Fruit fly (Drosophila melanogaster) whole organism, embryonic: ENCODE measurements around the gene CG43886.

Experiments
- Asciz ChIP-seq: fragments of 200-800 bp; sonication (Bioruptor generic); optimal IDR thresholded peaks from 2 replicates; lab custom pipeline; 2017; ENCODE audit warnings: missing biosample characterization, mild to moderate bottlenecking, missing genetic modification characterization, missing genetic modification reagents
- CG1024 ChIP-seq: fragments of 200-800 bp; sonication (Bioruptor generic); IDR thresholded peaks from 2 replicates; pipeline ENCODE4 v1.3.6; 2022; ENCODE audit warnings: missing biosample characterization, missing genetic modification characterization
- CG10267 ChIP-seq: fragments of 200-800 bp; sonication (Bioruptor generic); optimal IDR thresholded peaks from 2 replicates; lab custom pipeline; 2018; ENCODE audit warnings: missing biosample characterization, mild to moderate bottlenecking, missing genetic modification characterization, moderate library complexity
- CG10959 ChIP-seq: fragments of 200-800 bp; sonication (Bioruptor generic); IDR thresholded peaks from 2 replicates; pipeline ENCODE4 v1.3.6; 2022; ENCODE audit warnings: missing biosample characterization, missing genetic modification characterization
- CG13894 ChIP-seq: fragments of 200-800 bp; sonication (Bioruptor generic); optimal IDR thresholded peaks from 3 replicates; lab custom pipeline; 2018; ENCODE audit warnings: missing biosample characterization, mild to moderate bottlenecking, missing genetic modification characterization, moderate library complexity
- CG1603 ChIP-seq: fragments of 200-800 bp; sonication (Bioruptor generic); optimal IDR thresholded peaks from 2 replicates; lab custom pipeline; 2019; ENCODE audit warnings: missing biosample characterization, mild to moderate bottlenecking, missing genetic modification characterization, moderate library complexity
- CG17361 ChIP-seq: fragments of 200-800 bp; sonication (Bioruptor generic); IDR thresholded peaks from 3 replicates; pipeline ENCODE4 v1.3.6; 2022; ENCODE audit warnings: missing biosample characterization, missing genetic modification characterization
- CG18476 ChIP-seq: fragments of 200-800 bp; sonication (Bioruptor generic); optimal IDR thresholded peaks from 2 replicates; lab custom pipeline; 2016; ENCODE audit warnings: missing biosample characterization, mild to moderate bottlenecking, missing genetic modification characterization
- CG18619 ChIP-seq: fragments of 200-800 bp; sonication (Bioruptor generic); optimal IDR thresholded peaks from 3 replicates; lab custom pipeline; 2017; ENCODE audit warnings: missing biosample characterization, mild to moderate bottlenecking, missing genetic modification characterization
- CG33557 ChIP-seq: fragments of 200-800 bp; sonication (Bioruptor generic); optimal IDR thresholded peaks from 2 replicates; lab custom pipeline; 2019; ENCODE audit warnings: missing biosample characterization, mild to moderate bottlenecking, missing genetic modification characterization, moderate library complexity
- CG34376 ChIP-seq: fragments of 200-800 bp; sonication (Bioruptor generic); optimal IDR thresholded peaks from 2 replicates; lab custom pipeline; 2018; ENCODE audit warnings: missing biosample characterization, mild to moderate bottlenecking, missing genetic modification characterization
- CG34422 ChIP-seq: fragments of 200-800 bp; sonication (Bioruptor generic); IDR thresholded peaks from 3 replicates; pipeline ENCODE4 v1.3.6; 2022; ENCODE audit warnings: missing biosample characterization, missing genetic modification characterization
- CG3726 ChIP-seq: fragments of 200-800 bp; sonication (Bioruptor generic); IDR thresholded peaks from 3 replicates; pipeline ENCODE4, ENCODE4 v1.3.6; 2022; ENCODE audit warnings: missing biosample characterization, missing genetic modification characterization
- CG4328 ChIP-seq: fragments of 200-800 bp; sonication (Bioruptor generic); optimal IDR thresholded peaks from 3 replicates; lab custom pipeline; 2017; ENCODE audit warnings: missing biosample characterization, missing genetic modification reagents, missing genetic modification characterization
- CG6654 ChIP-seq: fragments of 200-800 bp; sonication (Bioruptor generic); optimal IDR thresholded peaks from 2 replicates; lab custom pipeline; 2017; ENCODE audit warnings: missing biosample characterization, mild to moderate bottlenecking, missing genetic modification characterization
- CG7556 ChIP-seq: fragments of 200-800 bp; sonication (Bioruptor generic); optimal IDR thresholded peaks from 2 replicates; lab custom pipeline; 2017; ENCODE audit warnings: missing biosample characterization, mild to moderate bottlenecking, missing genetic modification characterization
- CG8359 ChIP-seq: fragments of 200-800 bp; sonication (Bioruptor generic); optimal IDR thresholded peaks from 2 replicates; lab custom pipeline; 2017; ENCODE audit warnings: missing biosample characterization, mild to moderate bottlenecking, missing genetic modification characterization, borderline replicate concordance
- CG8765 ChIP-seq: fragments of 200-800 bp; sonication (Bioruptor generic); IDR thresholded peaks from 2 replicates; pipeline ENCODE4 v1.3.6; 2022; ENCODE audit warnings: missing biosample characterization, missing genetic modification characterization
- CG9437 ChIP-seq: fragments of 200-800 bp; sonication (Bioruptor generic); optimal IDR thresholded peaks from 2 replicates; lab custom pipeline; 2018; ENCODE audit warnings: missing biosample characterization, mild to moderate bottlenecking, missing genetic modification characterization
- CoRest ChIP-seq: fragments of 200-800 bp; sonication (Bioruptor generic); optimal IDR thresholded peaks from 3 replicates; lab custom pipeline; 2018; ENCODE audit warnings: missing biosample characterization, mild to moderate bottlenecking, missing genetic modification characterization, moderate library complexity
- Dbx ChIP-seq: fragments of 200-800 bp; sonication (Bioruptor generic); IDR thresholded peaks from 3 replicates; pipeline ENCODE4 v1.3.6; 2022; ENCODE audit warnings: missing biosample characterization, missing genetic modification characterization
- Doc2 ChIP-seq: fragments of 200-800 bp; sonication (Bioruptor generic); IDR thresholded peaks from 2 replicates; pipeline ENCODE4 v1.3.6; 2022; ENCODE audit warnings: missing biosample characterization, missing genetic modification characterization
- ERR ChIP-seq: fragments of 200-800 bp; sonication (Bioruptor generic); optimal IDR thresholded peaks from 2 replicates; lab custom pipeline; 2016; ENCODE audit warnings: missing biosample characterization, missing genetic modification characterization
- Hmx ChIP-seq: fragments of 200-800 bp; sonication (Bioruptor generic); optimal IDR thresholded peaks from 2 replicates; lab custom pipeline; 2016; ENCODE audit warnings: missing biosample characterization, missing genetic modification characterization
- NK7.1 ChIP-seq: fragments of 200-800 bp; sonication (Bioruptor generic); optimal IDR thresholded peaks from 3 replicates; lab custom pipeline; 2016; ENCODE audit warnings: missing biosample characterization, missing genetic modification characterization
- Trl ChIP-seq, 3 experiments: fragments of >200 bp in 2 of 3; fragments of 200-800 bp in 1 of 3; sonication (Bioruptor generic) in 1 of 3; optimal IDR thresholded peaks; 2 replicates in 1 of 3; 3 replicates in 2 of 3; lab custom pipeline; 2016 to 2017; ENCODE audit warnings: missing biosample characterization in 1 of 3, missing genetic modification characterization in 1 of 3
- ash1 ChIP-seq: fragments of 200-800 bp; sonication (Bioruptor generic); optimal IDR thresholded peaks from 2 replicates; lab custom pipeline; 2018; ENCODE audit warnings: missing biosample characterization, mild to moderate bottlenecking, missing genetic modification characterization
- btn ChIP-seq: fragments of 200-800 bp; sonication (Bioruptor generic); optimal IDR thresholded peaks from 2 replicates; lab custom pipeline; 2016; ENCODE audit warnings: missing biosample characterization, missing genetic modification characterization
- cas ChIP-seq: fragments of 200-800 bp; sonication (Bioruptor generic); IDR thresholded peaks from 2 replicates; pipeline ENCODE4 v1.3.6; 2022; ENCODE audit warnings: missing biosample characterization, missing genetic modification characterization
- crol ChIP-seq: fragments of 200-800 bp; sonication (Bioruptor generic); IDR thresholded peaks from 2 replicates; pipeline ENCODE4 v1.3.6; 2022; ENCODE audit warnings: missing biosample characterization, missing genetic modification characterization
- eve ChIP-seq, 2 experiments: fragments of >200 bp; optimal IDR thresholded peaks; 2 replicates each; lab custom pipeline; 2017; ENCODE audit warnings: missing biosample characterization in 2 of 2, missing genetic modification characterization in 2 of 2
- exex ChIP-seq: fragments of 200-800 bp; sonication (Bioruptor generic); optimal IDR thresholded peaks from 4 replicates; lab custom pipeline; 2018; ENCODE audit warnings: missing biosample characterization, mild to moderate bottlenecking, missing genetic modification characterization, moderate library complexity
- ftz-f1 ChIP-seq: fragments of 200-800 bp; sonication (Bioruptor generic); optimal IDR thresholded peaks from 2 replicates; lab custom pipeline; 2016; ENCODE audit warnings: missing biosample characterization, missing genetic modification characterization
- gfzf ChIP-seq: fragments of 200-800 bp; sonication (Bioruptor generic); optimal IDR thresholded peaks from 2 replicates; lab custom pipeline; 2016; ENCODE audit warnings: missing biosample characterization, mild to moderate bottlenecking, missing genetic modification characterization, moderate library complexity
- gro ChIP-seq: fragments of 200-800 bp; sonication (Bioruptor generic); optimal IDR thresholded peaks from 2 replicates; lab custom pipeline; 2016; ENCODE audit warnings: missing biosample characterization, missing genetic modification characterization
- gt ChIP-seq: fragments of 200-800 bp; sonication (Bioruptor generic); IDR thresholded peaks from 2 replicates; pipeline ENCODE4 v1.3.6; 2022; ENCODE audit warnings: missing biosample characterization, missing genetic modification characterization
- insv ChIP-seq, 2 experiments: fragments of 200-800 bp; sonication (Bioruptor generic); optimal IDR thresholded peaks; 3 replicates each; lab custom pipeline; 2016 to 2018; ENCODE audit warnings: missing biosample characterization in 2 of 2, missing genetic modification characterization in 2 of 2
- lmd ChIP-seq: fragments of 200-800 bp; sonication (Bioruptor generic); IDR thresholded peaks from 2 replicates; pipeline ENCODE4 v1.3.6; 2022; ENCODE audit warnings: missing biosample characterization, missing genetic modification characterization
- nau ChIP-seq: fragments of 200-800 bp; sonication (Bioruptor generic); optimal IDR thresholded peaks from 3 replicates; lab custom pipeline; 2017; ENCODE audit warnings: missing biosample characterization, mild to moderate bottlenecking, missing genetic modification characterization, missing genetic modification reagents
- pan ChIP-seq, 4 experiments: fragments of >200 bp in 3 of 4; fragments of 200-800 bp in 1 of 4; sonication (Bioruptor generic) in 1 of 4; optimal IDR thresholded peaks in 3 of 4; IDR thresholded peaks in 1 of 4; 2 replicates each; pipeline versions ENCODE4 v1.3.6 to Lab custom; 2017 to 2022; ENCODE audit warnings: missing biosample characterization in 2 of 4, missing genetic modification characterization in 2 of 4, mixed read lengths in 1 of 4
- pita ChIP-seq: fragments of 200-800 bp; sonication (Bioruptor generic); optimal IDR thresholded peaks from 2 replicates; lab custom pipeline; 2017; ENCODE audit warnings: missing biosample characterization, mild to moderate bottlenecking, missing genetic modification characterization
- row ChIP-seq: fragments of 200-800 bp; sonication (Bioruptor generic); IDR thresholded peaks from 3 replicates; pipeline ENCODE4 v1.3.6; 2022; ENCODE audit warnings: missing biosample characterization, missing genetic modification characterization
- slp2 ChIP-seq: fragments of 200-800 bp; sonication (Bioruptor generic); optimal IDR thresholded peaks from 2 replicates; lab custom pipeline; 2016; ENCODE audit warnings: missing biosample characterization, missing genetic modification characterization
- stwl ChIP-seq: fragments of 200-800 bp; sonication (Bioruptor generic); optimal IDR thresholded peaks from 3 replicates; lab custom pipeline; 2018; ENCODE audit warnings: missing biosample characterization, mild to moderate bottlenecking, missing genetic modification characterization, moderate library complexity
- tna ChIP-seq: fragments of 200-800 bp; sonication (Bioruptor generic); IDR thresholded peaks from 2 replicates; pipeline ENCODE4 v1.3.6; 2022; ENCODE audit warnings: missing biosample characterization, missing genetic modification characterization; ENCODE audit not compliant: partially characterized antibody
- toy ChIP-seq: fragments of 200-800 bp; sonication (Bioruptor generic); IDR thresholded peaks from 2 replicates; pipeline ENCODE4 v1.3.6; 2022; ENCODE audit warnings: missing biosample characterization, missing genetic modification characterization
- trem ChIP-seq: fragments of 200-800 bp; optimal IDR thresholded peaks from 3 replicates; lab custom pipeline; 2019; ENCODE audit warnings: missing biosample characterization, mild to moderate bottlenecking, missing genetic modification characterization, moderate library complexity
- wor ChIP-seq: fragments of 200-800 bp; sonication (Bioruptor generic); IDR thresholded peaks from 2 replicates; pipeline ENCODE4 v1.3.6; 2022; ENCODE audit warnings: missing biosample characterization, missing genetic modification characterization
- zf30C ChIP-seq: fragments of 200-800 bp; sonication (Bioruptor generic); optimal IDR thresholded peaks from 3 replicates; lab custom pipeline; 2018; ENCODE audit warnings: missing biosample characterization, mild to moderate bottlenecking, missing genetic modification characterization

The CG43886 gene

dm6 chr3L:8177795-8178564 is 18.4 kb upstream of the CG43886 start, which contains the start of gene Nmt (continued):
- peak; percentile 24 for TF ChIP-seq CG10267
- TF ChIP-seq CG6654 (GFP tag; lab: Kevin White, UChicago) = no peak
- no peak for TF ChIP-seq gro (GFP tag; lab: Kevin White, UChicago)
- no peak for TF ChIP-seq CG8765 (GFP tag; lab: Robert Waterston, UW)
- no peak for TF ChIP-seq wor
- TF ChIP-seq CG3726 (GFP tag; lab: Robert Waterston, UW) = no peak
- TF ChIP-seq Trl (optimal IDR thresholded peaks at IDR 0.05; lab: Kevin White, UChicago) = no peak
- no peak for TF ChIP-seq Trl (GFP tag; optimal IDR thresholded peaks at IDR 0.05; lab: Kevin White, UChicago)
- no peak for TF ChIP-seq CG34376 (GFP tag; lab: Kevin White, UChicago)
- TF ChIP-seq ash1 = no peak
- no peak for TF ChIP-seq gt (GFP tag; lab: Robert Waterston, UW)
- TF ChIP-seq nau (GFP tag; lab: Kevin White, UChicago) = no peak
- 0 out of 3 replicates have a peak, but pooled peaks have one; percentile 28 for TF ChIP-seq Dbx (GFP tag; lab: Robert Waterston, UW)
- TF ChIP-seq ftz-f1 (GFP tag; lab: Kevin White, UChicago) = no peak
- TF ChIP-seq ERR (GFP tag; lab: Kevin White, UChicago) = no peak
- no peak for TF ChIP-seq CG4328
- no peak for TF ChIP-seq CG1024 (GFP tag; lab: Robert Waterston, UW)
- no peak for TF ChIP-seq crol (GFP tag; lab: Robert Waterston, UW)
- TF ChIP-seq row (GFP tag; lab: Robert Waterston, UW) = peak; percentile 71
- TF ChIP-seq lmd = no peak
- TF ChIP-seq CG1603 (tag; lab: Kevin White, UChicago) = peak; percentile 33
- TF ChIP-seq pan (optimal IDR thresholded peaks at IDR 0.05; lab: Kevin White, UChicago) = no peak
- no peak for TF ChIP-seq pan (GFP tag; optimal IDR thresholded peaks at IDR 0.05 in 1 of 2, IDR thresholded peaks at IDR 0.05 in 1 of 2)
- peak; percentile 52 for TF ChIP-seq stwl (tag; lab: Kevin White, UChicago)
- TF ChIP-seq insv (GFP tag; optimal IDR thresholded peaks at IDR 0.05; lab: Kevin White, UChicago) = no peak
- peak; percentile 80 for TF ChIP-seq gfzf (GFP tag; lab: Kevin White, UChicago)
- no peak for TF ChIP-seq CG18476 (GFP tag; lab: Kevin White, UChicago)
- no peak for TF ChIP-seq eve (GFP tag; optimal IDR thresholded peaks at IDR 0.05; lab: Kevin White, UChicago)
- no peak for TF ChIP-seq CG10959 (GFP tag; lab: Robert Waterston, UW)
- no peak for TF ChIP-seq zf30C (GFP tag; lab: Kevin White, UChicago)
- TF ChIP-seq CG33557 (GFP tag; lab: Kevin White, UChicago) = no peak
- TF ChIP-seq toy (GFP tag; lab: Robert Waterston, UW) = no peak
- no peak for TF ChIP-seq cas (GFP tag; lab: Robert Waterston, UW)
- peak; percentile 10 for TF ChIP-seq CG9437 (GFP tag; lab: Kevin White, UChicago)
- TF ChIP-seq NK7.1 = no peak
- TF ChIP-seq CG7556 (GFP tag; lab: Kevin White, UChicago) = no peak
- peak; percentile 53; the same call in 1 of the 2 replicates for TF ChIP-seq tna (GFP tag; lab: Robert Waterston, UW)
- TF ChIP-seq CG34422 (GFP tag; lab: Robert Waterston, UW) = peak; percentile 68; the same call in 1 of the 3 replicates
- no peak for TF ChIP-seq exex (tag; lab: Kevin White, UChicago)
- TF ChIP-seq slp2 (GFP tag; lab: Kevin White, UChicago) = no peak
- no peak for TF ChIP-seq btn (GFP tag; lab: Kevin White, UChicago)
- TF ChIP-seq CG13894 (tag; lab: Kevin White, UChicago) = no peak
- TF ChIP-seq pita = no peak
- no peak for TF ChIP-seq Asciz
- no peak for TF ChIP-seq CG8359
- TF ChIP-seq Doc2 (GFP tag; lab: Robert Waterston, UW) = no peak
- TF ChIP-seq CoRest (tag; lab: Kevin White, UChicago) = no peak
- TF ChIP-seq trem (tag; lab: Kevin White, UChicago) = peak; percentile 2
- TF ChIP-seq CG18619 (GFP tag; lab: Kevin White, UChicago) = no peak
- TF ChIP-seq Hmx (GFP tag; lab: Kevin White, UChicago) = no peak
- no peak for TF ChIP-seq CG17361 (GFP tag; lab: Robert Waterston, UW)
